Worm (Caenorhabditis elegans) whole organism, L2 larva: ENCODE measurements around the gene clec-136.

Source experiments
- Y55F3AM.14 ChIP-seq: fragments of 200-800 bp; sonication (Bioruptor generic); optimal IDR thresholded peaks from 2 replicates; lab custom pipeline; 2018; ENCODE audit warnings: mild to moderate bottlenecking, missing genetic modification characterization, missing compliant biosample characterization
- alr-1 ChIP-seq: fragments of 150-350 bp; optimal IDR thresholded peaks from 2 replicates; lab custom pipeline; 2014; ENCODE audit warnings: missing biosample characterization, missing genetic modification characterization
- aly-2 ChIP-seq: fragments of 150-350 bp; optimal IDR thresholded peaks from 2 replicates; lab custom pipeline; 2014; ENCODE audit warnings: missing biosample characterization, missing genetic modification characterization
- ama-1 ChIP-seq: fragments of 150-350 bp; optimal IDR thresholded peaks from 2 replicates; lab custom pipeline; 2018; ENCODE audit warnings: inconsistent platforms
- blmp-1 ChIP-seq: sonication (generic microtip); optimal IDR thresholded peaks from 2 replicates; lab custom pipeline; 2017; ENCODE audit warnings: missing genetic modification characterization, mild to moderate bottlenecking, missing compliant biosample characterization, antibody characterized with exemption, moderate library complexity; ENCODE audit not compliant: insufficient read depth
- ceh-16 ChIP-seq: fragments of 150-350 bp; optimal IDR thresholded peaks from 2 replicates; lab custom pipeline; 2014; ENCODE audit warnings: missing biosample characterization, missing genetic modification characterization
- crh-2 ChIP-seq: sonication (generic microtip); optimal IDR thresholded peaks from 2 replicates; lab custom pipeline; 2017; ENCODE audit warnings: missing biosample characterization, missing genetic modification characterization
- egl-27 ChIP-seq: sonication (generic microtip); optimal IDR thresholded peaks from 3 replicates; lab custom pipeline; 2017; ENCODE audit warnings: missing biosample characterization, missing genetic modification reagents, missing genetic modification characterization
- elt-1 ChIP-seq: fragments of 150-350 bp; optimal IDR thresholded peaks from 2 replicates; lab custom pipeline; 2014; ENCODE audit warnings: missing biosample characterization, missing genetic modification characterization
- elt-3 ChIP-seq: sonication (generic microtip); optimal IDR thresholded peaks from 2 replicates; lab custom pipeline; 2017; ENCODE audit warnings: missing biosample characterization, missing genetic modification characterization
- fos-1 ChIP-seq: fragments of 150-350 bp; optimal IDR thresholded peaks from 2 replicates; lab custom pipeline; 2014; ENCODE audit warnings: missing biosample characterization, missing genetic modification characterization
- gmeb-1 ChIP-seq: fragments of 150-350 bp; optimal IDR thresholded peaks from 2 replicates; lab custom pipeline; 2014; ENCODE audit warnings: missing biosample characterization, missing genetic modification characterization
- lin-11 ChIP-seq: fragments of 150-350 bp; sonication (generic microtip); optimal IDR thresholded peaks from 2 replicates; lab custom pipeline; 2014; ENCODE audit warnings: missing biosample characterization, missing genetic modification characterization, inconsistent platforms, mixed read lengths
- lin-13 ChIP-seq: fragments of 150-350 bp; optimal IDR thresholded peaks from 2 replicates; lab custom pipeline; 2014; ENCODE audit warnings: missing biosample characterization, missing genetic modification reagents, missing genetic modification characterization
- lin-39 ChIP-seq: fragments of 150-350 bp; optimal IDR thresholded peaks from 2 replicates; lab custom pipeline; 2014; ENCODE audit warnings: missing biosample characterization, missing genetic modification reagents, missing genetic modification characterization
- mab-5 ChIP-seq: fragments of 150-350 bp; optimal IDR thresholded peaks from 2 replicates; lab custom pipeline; 2014; ENCODE audit warnings: missing biosample characterization, missing genetic modification characterization
- mdl-1 ChIP-seq, 2 experiments: fragments of 150-350 bp in 1 of 2; sonication (generic microtip) in 1 of 2; optimal IDR thresholded peaks; 2 replicates each; lab custom pipeline; 2017; ENCODE audit warnings: missing biosample characterization in 2 of 2, missing genetic modification characterization in 2 of 2
- nhr-237 ChIP-seq: fragments of 150-350 bp; optimal IDR thresholded peaks from 2 replicates; lab custom pipeline; 2014; ENCODE audit warnings: missing biosample characterization, missing genetic modification characterization
- nhr-25 ChIP-seq: fragments of 150-350 bp; sonication (generic microtip); optimal IDR thresholded peaks from 3 replicates; lab custom pipeline; 2014; ENCODE audit warnings: missing biosample characterization, missing genetic modification characterization
- nhr-6 ChIP-seq: fragments of 150-350 bp; optimal IDR thresholded peaks from 2 replicates; lab custom pipeline; 2014; ENCODE audit warnings: missing biosample characterization, missing genetic modification characterization
- nhr-77 ChIP-seq: fragments of 150-350 bp; optimal IDR thresholded peaks from 2 replicates; lab custom pipeline; 2014; ENCODE audit warnings: missing biosample characterization, missing genetic modification characterization
- peb-1 ChIP-seq: fragments of 150-350 bp; optimal IDR thresholded peaks from 2 replicates; lab custom pipeline; 2014; ENCODE audit warnings: missing biosample characterization, missing genetic modification characterization
- sma-3 ChIP-seq: sonication (generic microtip); optimal IDR thresholded peaks from 2 replicates; lab custom pipeline; 2016; ENCODE audit warnings: missing genetic modification reagents, missing genetic modification characterization, missing compliant biosample characterization
- sma-9 ChIP-seq, 2 experiments: fragments of 150-350 bp in 1 of 2; sonication (generic microtip) in 1 of 2; optimal IDR thresholded peaks; 2 replicates each; lab custom pipeline; 2014 to 2016; ENCODE audit warnings: missing genetic modification characterization in 2 of 2, mild to moderate bottlenecking in 1 of 2, missing biosample characterization in 1 of 2, missing compliant biosample characterization in 1 of 2, missing genetic modification reagents in 1 of 2, moderate library complexity in 1 of 2
- unc-39 ChIP-seq: fragments of 150-350 bp; optimal IDR thresholded peaks from 2 replicates; lab custom pipeline; 2014; ENCODE audit warnings: missing biosample characterization, missing genetic modification characterization
- unc-55 ChIP-seq: fragments of 150-350 bp; sonication (generic microtip); optimal IDR thresholded peaks from 3 replicates; lab custom pipeline; 2014; ENCODE audit warnings: missing biosample characterization, missing genetic modification reagents, missing genetic modification characterization
- unc-62 ChIP-seq: fragments of 150-350 bp; optimal IDR thresholded peaks from 2 replicates; lab custom pipeline; 2014; ENCODE audit warnings: missing biosample characterization, missing genetic modification reagents, missing genetic modification characterization
- zag-1 ChIP-seq: fragments of 150-350 bp; optimal IDR thresholded peaks from 2 replicates; lab custom pipeline; 2014; ENCODE audit warnings: missing biosample characterization, missing genetic modification characterization
- ztf-1 ChIP-seq: fragments of 200-800 bp; sonication (Bioruptor generic); conservative IDR thresholded peaks from 2 replicates; pipeline ENCODE4 v1.3.6; 2022; ENCODE audit warnings: missing genetic modification characterization, missing compliant biosample characterization
- ztf-4 ChIP-seq: fragments of 150-350 bp; optimal IDR thresholded peaks from 2 replicates; lab custom pipeline; 2014; ENCODE audit warnings: missing biosample characterization, missing genetic modification characterization

clec-136 gene

ce11 chrII:4602533-4602932 lies 13.8 kb downstream of the clec-136 start, which contains the start of gene coa-3:
Gene coa-3, minus strand, starts transcription at chrII:4602633.
- no peak for TF ChIP-seq aly-2 (tag; lab: Kevin White, UChicago)
- TF ChIP-seq elt-1 (tag; lab: Kevin White, UChicago), result no peak
- no peak for TF ChIP-seq gmeb-1 (tag; lab: Kevin White, UChicago)
- TF ChIP-seq mdl-1 (tag; optimal IDR thresholded peaks at IDR 0.05; lab: Kevin White, UChicago), result no peak
- no peak for TF ChIP-seq fos-1 (tag; lab: Kevin White, UChicago)
- TF ChIP-seq peb-1 (tag; lab: Kevin White, UChicago), result no peak
- TF ChIP-seq sma-9 (GFP tag; optimal IDR thresholded peaks at IDR 0.05; lab: Kevin White, UChicago), result no peak
- no peak for TF ChIP-seq sma-9 (tag; optimal IDR thresholded peaks at IDR 0.05; lab: Kevin White, UChicago)
- TF ChIP-seq nhr-77 (tag; lab: Kevin White, UChicago), result no peak

- no peak for TF ChIP-seq elt-1 (tag; lab: Kevin White, UChicago)
- no peak for TF ChIP-seq ceh-16 (tag; lab: Kevin White, UChicago)
- no peak for TF ChIP-seq lin-11 (tag; lab: Kevin White, UChicago)
- TF ChIP-seq nhr-25 (tag; lab: Kevin White, UChicago), result no peak
- no peak for TF ChIP-seq unc-39
These were observed 15.1 kb downstream of the clec-136 start, which contains the start of gene ipla-1 for ce11 chrII:4601256-4601655. Gene ipla-1, minus strand, starts transcription at chrII:4601356.

- no peak for TF ChIP-seq unc-62 (GFP tag; lab: Kevin White, UChicago)
- no peak for TF ChIP-seq nhr-6
- TF ChIP-seq ztf-1 (GFP tag; lab: Robert Waterston, UW), result no peak
- no peak for TF ChIP-seq zag-1 (tag; lab: Kevin White, UChicago)
- no peak for TF ChIP-seq alr-1 (tag; lab: Kevin White, UChicago)
- TF ChIP-seq mab-5 (tag; lab: Kevin White, UChicago), result no peak
- TF ChIP-seq egl-27 (tag; lab: Kevin White, UChicago), result no peak
- TF ChIP-seq ama-1 (lab: Kevin White, UChicago), result no peak
- no peak for TF ChIP-seq nhr-237 (tag; lab: Kevin White, UChicago)
- TF ChIP-seq nhr-77 (tag; lab: Kevin White, UChicago), result no peak
- no peak for TF ChIP-seq unc-39
These were observed 15.5 kb downstream of the clec-136 start for ce11 chrII:4600818-4601217.

ce11 chrII:4600276-4600675 lies 16.1 kb downstream of the clec-136 start:
- TF ChIP-seq ztf-1 (GFP tag; lab: Robert Waterston, UW) (no peak), blmp-1 (tag; lab: Kevin White, UChicago) (peak; percentile 51)

- TF ChIP-seq zag-1 (tag; lab: Kevin White, UChicago) (no peak), lin-13 (GFP tag; lab: Kevin White, UChicago) (no peak), ztf-1 (GFP tag; lab: Robert Waterston, UW) (no peak), lin-11 (tag; lab: Kevin White, UChicago) (no peak), elt-3 (tag; lab: Kevin White, UChicago) (no peak), nhr-237 (tag; lab: Kevin White, UChicago) (no peak), sma-9 (GFP tag; optimal IDR thresholded peaks at IDR 0.05; lab: Kevin White, UChicago) (no peak), sma-9 (tag; optimal IDR thresholded peaks at IDR 0.05; lab: Kevin White, UChicago) (no peak), ztf-4 (tag; lab: Kevin White, UChicago) (no peak), unc-62 (GFP tag; lab: Kevin White, UChicago) (no peak), lin-39 (tag; lab: Kevin White, UChicago) (no peak), nhr-25 (tag; lab: Kevin White, UChicago) (no peak), peb-1 (tag; lab: Kevin White, UChicago) (no peak), sma-3 (no peak), Y55F3AM.14 (GFP tag; lab: Kevin White, UChicago) (no peak)
These were observed 16.5 kb downstream of the clec-136 start for ce11 chrII:4599838-4600237.

ce11 chrII:4598815-4599214 lies 17.5 kb downstream of the clec-136 start:
- TF ChIP-seq unc-55 (no peak), lin-11 (tag; lab: Kevin White, UChicago) (no peak), unc-62 (GFP tag; lab: Kevin White, UChicago) (no peak), crh-2 (tag; lab: Kevin White, UChicago) (no peak), fos-1 (tag; lab: Kevin White, UChicago) (peak; percentile 89), sma-9 (GFP tag; optimal IDR thresholded peaks at IDR 0.05; lab: Kevin White, UChicago) (peak; percentile 30), sma-9 (tag; optimal IDR thresholded peaks at IDR 0.05; lab: Kevin White, UChicago) (no peak), zag-1 (tag; lab: Kevin White, UChicago) (no peak), elt-1 (tag; lab: Kevin White, UChicago) (no peak)
